Fruit fly (Drosophila melanogaster) whole organism, wandering third instar larva: ENCODE measurements around the gene Vps52.

Experiments
- Abd-B ChIP-seq: fragments of >200 bp; optimal IDR thresholded peaks from 2 replicates; lab custom pipeline; 2017; ENCODE audit warnings: missing biosample characterization, missing genetic modification characterization
- CG32264 ChIP-seq: fragments of 200-800 bp; sonication (Bioruptor generic); optimal IDR thresholded peaks from 2 replicates; lab custom pipeline; 2016; ENCODE audit warnings: missing biosample characterization, missing genetic modification characterization
- CG9705 ChIP-seq: fragments of 200-800 bp; sonication (Bioruptor generic); optimal IDR thresholded peaks from 2 replicates; lab custom pipeline; 2018; ENCODE audit warnings: missing biosample characterization, mild to moderate bottlenecking, missing genetic modification characterization
- CrebA ChIP-seq: fragments of 200-800 bp; sonication (Bioruptor generic); optimal IDR thresholded peaks from 2 replicates; lab custom pipeline; 2016; ENCODE audit warnings: missing biosample characterization, mild to moderate bottlenecking, missing genetic modification characterization, borderline replicate concordance
- Dfd ChIP-seq: fragments of >200 bp; optimal IDR thresholded peaks from 2 replicates; lab custom pipeline; 2017; ENCODE audit warnings: missing biosample characterization, missing genetic modification characterization
- Dif ChIP-seq: fragments of 200-275, 200-300 bp; sonication (Bioruptor generic); optimal IDR thresholded peaks from 2 replicates; lab custom pipeline; 2018; ENCODE audit warnings: missing biosample characterization, missing genetic modification characterization; ENCODE audit not compliant: partially characterized antibody
- HLH106 ChIP-seq: fragments of 200-800 bp; optimal IDR thresholded peaks from 3 replicates; lab custom pipeline; 2019; ENCODE audit warnings: missing biosample characterization, mild to moderate bottlenecking, missing genetic modification characterization, moderate library complexity
- Hnf4 ChIP-seq: fragments of 200-800 bp; sonication (Bioruptor generic); optimal IDR thresholded peaks from 2 replicates; lab custom pipeline; 2016; ENCODE audit warnings: missing biosample characterization, mild to moderate bottlenecking, missing genetic modification characterization
- Hr78 ChIP-seq: fragments of >200 bp; optimal IDR thresholded peaks from 2 replicates; lab custom pipeline; 2017; ENCODE audit warnings: missing biosample characterization, missing genetic modification characterization
- Hr83 ChIP-seq: fragments of 200-300 bp; sonication (Bioruptor generic); optimal IDR thresholded peaks from 2 replicates; lab custom pipeline; 2016; ENCODE audit warnings: missing biosample characterization, mild to moderate bottlenecking, missing genetic modification characterization, moderate library complexity; ENCODE audit not compliant: poor library complexity, severe bottlenecking
- Jra ChIP-seq: sonication (Bioruptor generic); optimal IDR thresholded peaks from 2 replicates; lab custom pipeline; 2016; ENCODE audit warnings: missing biosample characterization, missing genetic modification characterization
- Mio ChIP-seq: sonication (Bioruptor generic); optimal IDR thresholded peaks from 2 replicates; lab custom pipeline; 2016; ENCODE audit warnings: missing biosample characterization, missing genetic modification characterization
- Myc ChIP-seq: fragments of >200 bp; optimal IDR thresholded peaks from 2 replicates; lab custom pipeline; 2017
- N ChIP-seq: fragments of >200 bp; optimal IDR thresholded peaks from 2 replicates; lab custom pipeline; 2018; ENCODE audit warnings: missing biosample characterization, missing external identifiers, missing genetic modification characterization
- OdsH ChIP-seq: fragments of 200-800 bp; sonication (Bioruptor generic); optimal IDR thresholded peaks from 2 replicates; lab custom pipeline; 2016; ENCODE audit warnings: missing biosample characterization, mild to moderate bottlenecking, missing genetic modification characterization
- Rel ChIP-seq, 2 experiments: fragments of 200-800 bp; sonication (Bioruptor generic) in 1 of 2; optimal IDR thresholded peaks; 2 replicates in 1 of 2; 3 replicates in 1 of 2; lab custom pipeline; 2016 to 2019; ENCODE audit warnings: mild to moderate bottlenecking in 2 of 2, missing biosample characterization in 2 of 2, missing genetic modification characterization in 2 of 2, moderate library complexity in 1 of 2
- Sp1 ChIP-seq: fragments of 200-800 bp; sonication (Bioruptor generic); optimal IDR thresholded peaks from 3 replicates; lab custom pipeline; 2019; ENCODE audit warnings: missing biosample characterization, mild to moderate bottlenecking, missing genetic modification characterization, moderate library complexity
- Vsx2 ChIP-seq: fragments of 200-300, 225-300 bp; sonication (Bioruptor generic); optimal IDR thresholded peaks from 2 replicates; lab custom pipeline; 2018; ENCODE audit warnings: missing biosample characterization, missing genetic modification characterization; ENCODE audit not compliant: partially characterized antibody
- br ChIP-seq: fragments of 200-800 bp; sonication (Bioruptor generic); optimal IDR thresholded peaks from 2 replicates; lab custom pipeline; 2016; ENCODE audit warnings: missing biosample characterization, missing genetic modification characterization
- dl ChIP-seq, 2 experiments: fragments of 175-275, 200-275 bp in 1 of 2; fragments of 200-275 bp in 1 of 2; sonication (Bioruptor generic); optimal IDR thresholded peaks; lab custom pipeline; 2018; ENCODE audit warnings: mild to moderate bottlenecking in 2 of 2, missing biosample characterization in 2 of 2, missing genetic modification characterization in 2 of 2, moderate library complexity in 2 of 2; ENCODE audit not compliant: partially characterized antibody in 2 of 2, insufficient read depth in 1 of 2
- dsf ChIP-seq: sonication (Bioruptor generic); optimal IDR thresholded peaks from 2 replicates; lab custom pipeline; 2016; ENCODE audit warnings: missing biosample characterization, missing genetic modification characterization, borderline replicate concordance
- foxo ChIP-seq, 2 experiments: fragments of 200-800 bp; sonication (Bioruptor generic); optimal IDR thresholded peaks; 2 replicates in 1 of 2; 3 replicates in 1 of 2; lab custom pipeline; 2016 to 2017; ENCODE audit warnings: missing biosample characterization in 2 of 2, missing genetic modification characterization in 2 of 2
- fru ChIP-seq: fragments of 200-800 bp; sonication (Bioruptor generic); optimal IDR thresholded peaks from 3 replicates; lab custom pipeline; 2016; ENCODE audit warnings: missing biosample characterization, mild to moderate bottlenecking, missing genetic modification characterization
- h ChIP-seq: fragments of 200-800 bp; sonication (Bioruptor generic); optimal IDR thresholded peaks from 3 replicates; lab custom pipeline; 2016; ENCODE audit warnings: missing biosample characterization, mild to moderate bottlenecking, missing genetic modification characterization
- jim ChIP-seq: fragments of 175-275, 200-325 bp; sonication (Bioruptor generic); optimal IDR thresholded peaks from 2 replicates; lab custom pipeline; 2016; ENCODE audit warnings: missing biosample characterization, mild to moderate bottlenecking, missing genetic modification characterization
- lola ChIP-seq: fragments of >200 bp; optimal IDR thresholded peaks from 2 replicates; lab custom pipeline; 2017; ENCODE audit warnings: missing biosample characterization, missing genetic modification characterization
- pan ChIP-seq: fragments of >200 bp; optimal IDR thresholded peaks from 2 replicates; lab custom pipeline; 2017
- psq ChIP-seq: fragments of 200-800 bp; sonication (Bioruptor generic); optimal IDR thresholded peaks from 3 replicates; lab custom pipeline; 2017; ENCODE audit warnings: missing biosample characterization, mild to moderate bottlenecking, missing genetic modification characterization, moderate library complexity
- rgr ChIP-seq: fragments of 200-800 bp; sonication (Bioruptor generic); optimal IDR thresholded peaks from 3 replicates; lab custom pipeline; 2016; ENCODE audit warnings: missing biosample characterization, mild to moderate bottlenecking, missing genetic modification characterization
- sage ChIP-seq: fragments of 200-800 bp; sonication (Bioruptor generic); optimal IDR thresholded peaks from 2 replicates; lab custom pipeline; 2016; ENCODE audit warnings: missing biosample characterization, mild to moderate bottlenecking, missing genetic modification characterization
- sv ChIP-seq: fragments of 200-800 bp; sonication (Bioruptor generic); optimal IDR thresholded peaks from 3 replicates; lab custom pipeline; 2016; ENCODE audit warnings: missing biosample characterization, missing genetic modification characterization
- tai ChIP-seq: sonication (Bioruptor generic); optimal IDR thresholded peaks from 2 replicates; lab custom pipeline; 2016; ENCODE audit warnings: missing biosample characterization, missing genetic modification characterization
- usp ChIP-seq: fragments of >200 bp; optimal IDR thresholded peaks from 2 replicates; lab custom pipeline; 2017; ENCODE audit warnings: missing biosample characterization, missing genetic modification characterization
- woc ChIP-seq: sonication (Bioruptor generic); optimal IDR thresholded peaks from 2 replicates; lab custom pipeline; 2016; ENCODE audit warnings: missing biosample characterization, mild to moderate bottlenecking, missing genetic modification characterization

Vps52 gene

dm6 chr2L:5499458-5499857 lies 24.2 kb downstream of the Vps52 start:
- TF ChIP-seq fru (no peak), OdsH (GFP tag; lab: Kevin White, UChicago) (no peak), Abd-B (GFP tag; lab: Kevin White, UChicago) (no peak), Jra (GFP tag; lab: Kevin White, UChicago) (no peak), woc (GFP tag; lab: Kevin White, UChicago) (no peak), lola (GFP tag; lab: Kevin White, UChicago) (no peak), tai (no peak), HLH106 (tag; lab: Kevin White, UChicago) (no peak), CrebA (GFP tag; lab: Kevin White, UChicago) (no peak), CG32264 (no peak), CG9705 (GFP tag; lab: Kevin White, UChicago) (no peak), Sp1 (GFP tag; lab: Kevin White, UChicago) (no peak), dl (GFP tag; optimal IDR thresholded peaks at IDR 0.05; lab: Kevin White, UChicago; ENCODE audit: insufficient read depth in 1 of 2, partially characterized antibody in 2 of 2) (no peak)

dm6 chr2L:5496468-5497093 lies 27.1 kb downstream of the Vps52 start:
- TF ChIP-seq rgr (GFP tag; lab: Kevin White, UChicago) (peak; percentile 13), CG32264 (no peak), Hnf4 (GFP tag; lab: Kevin White, UChicago) (no peak), tai (no peak), sv (GFP tag; lab: Kevin White, UChicago) (peak; percentile 5), OdsH (GFP tag; lab: Kevin White, UChicago) (no peak), Myc (lab: Kevin White, UChicago) (no peak), pan (lab: Kevin White, UChicago) (no peak), Abd-B (GFP tag; lab: Kevin White, UChicago) (no peak), sage (GFP tag; lab: Kevin White, UChicago) (no peak), Hr78 (GFP tag; lab: Kevin White, UChicago) (no peak), Vsx2 (GFP tag; lab: Kevin White, UChicago) (no peak), dl (GFP tag; optimal IDR thresholded peaks at IDR 0.05; lab: Kevin White, UChicago; ENCODE audit: insufficient read depth in 1 of 2, partially characterized antibody in 2 of 2) (no peak), usp (GFP tag; lab: Kevin White, UChicago) (no peak), h (peak; percentile 15)

- TF ChIP-seq OdsH (GFP tag; lab: Kevin White, UChicago): no peak
- no peak for TF ChIP-seq dsf (GFP tag; lab: Kevin White, UChicago)
- no peak for TF ChIP-seq br (GFP tag; lab: Kevin White, UChicago)
- no peak for TF ChIP-seq HLH106 (tag; lab: Kevin White, UChicago)
- TF ChIP-seq Sp1 (GFP tag; lab: Kevin White, UChicago): no peak
- TF ChIP-seq Dfd (GFP tag; lab: Kevin White, UChicago): no peak
- no peak for TF ChIP-seq psq
- TF ChIP-seq N (GFP tag; lab: Kevin White, UChicago): no peak
- no peak for TF ChIP-seq Dif
- TF ChIP-seq sage (GFP tag; lab: Kevin White, UChicago): no peak
These were observed 28.8 kb downstream of the Vps52 start for dm6 chr2L:5494808-5495356.

dm6 chr2L:5493907-5494404 lies 29.7 kb downstream of the Vps52 start:
- TF ChIP-seq Dfd (GFP tag; lab: Kevin White, UChicago) (no peak), rgr (GFP tag; lab: Kevin White, UChicago) (no peak), Rel (GFP tag; optimal IDR thresholded peaks at IDR 0.05; lab: Kevin White, UChicago) (no peak), Rel (tag; optimal IDR thresholded peaks at IDR 0.05; lab: Kevin White, UChicago) (no peak), Vsx2 (GFP tag; lab: Kevin White, UChicago) (no peak), Myc (lab: Kevin White, UChicago) (no peak), Hr83 (GFP tag; lab: Kevin White, UChicago) (no peak), Dif (no peak), Jra (GFP tag; lab: Kevin White, UChicago) (no peak), Mio (GFP tag; lab: Kevin White, UChicago) (no peak), Sp1 (GFP tag; lab: Kevin White, UChicago) (no peak), foxo (GFP tag; optimal IDR thresholded peaks at IDR 0.05; lab: Kevin White, UChicago) (no peak), sage (GFP tag; lab: Kevin White, UChicago) (no peak), Hr78 (GFP tag; lab: Kevin White, UChicago) (no peak), Abd-B (GFP tag; lab: Kevin White, UChicago) (no peak), N (GFP tag; lab: Kevin White, UChicago) (no peak), jim (GFP tag; lab: Kevin White, UChicago) (no peak)
